Worm (Caenorhabditis elegans): ENCODE measurements around the gene asps-1.

DNA sequence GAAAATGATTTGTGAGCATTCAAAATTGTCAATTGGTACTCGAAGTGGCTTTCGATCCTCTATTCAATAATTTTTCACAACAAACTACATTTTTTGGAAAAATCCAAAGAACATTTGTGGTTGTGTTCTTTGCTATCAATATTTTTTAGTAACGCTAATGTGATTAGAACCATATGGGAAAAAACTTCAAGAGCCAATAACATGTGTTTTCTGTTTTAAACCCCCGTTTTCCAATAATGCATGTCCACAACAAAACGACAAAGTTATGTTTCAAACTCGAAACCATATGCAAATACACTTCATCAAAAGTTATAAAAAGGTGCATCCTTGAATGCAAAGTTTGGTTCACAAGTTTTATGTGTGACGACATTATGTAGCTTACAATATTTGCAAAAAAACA, 31.3 kb downstream of the asps-1 start:
- TF ChIP-seq lin-13 (GFP tag; optimal IDR thresholded peaks at IDR 0.05) (no peak), nhr-11 (tag; optimal IDR thresholded peaks at IDR 0.05) (no peak)
